Fruit fly (Drosophila melanogaster) whole organism, embryonic: ENCODE results near the gene CG14664.

Source experiments
- CG11560 ChIP-seq: fragments of 200-800 bp; sonication (Bioruptor generic); IDR thresholded peaks from 3 replicates; pipeline ENCODE4 v1.3.6; 2022; ENCODE audit warnings: missing biosample characterization, missing genetic modification characterization
- CG3995 ChIP-seq: fragments of 200-800 bp; sonication (Bioruptor generic); optimal IDR thresholded peaks from 3 replicates; lab custom pipeline; 2016; ENCODE audit warnings: missing biosample characterization, missing genetic modification characterization

dm6 chr3R:5215334-5216307 is 8.3 kb upstream of the CG14664 start:
- TF ChIP-seq CG11560 (tag; lab: Robert Waterston, UW) (peak; percentile 60; the same call in 1 of the 3 replicates), CG3995 (no peak)
